Worm (Caenorhabditis elegans): ENCODE data around the gene R11.3.

The R11.3 gene

ce11 chrX:16189227-16189906 is 9.7 kb downstream of the R11.3 start, which contains the start of gene slc-25A21:
slc-25A21 (plus strand) TSS chrX:16189856.
- no peak for TF ChIP-seq mel-28 (tag; optimal IDR thresholded peaks at IDR 0.05; ENCODE audit: borderline replicate concordance)
- TF ChIP-seq Y67H2A.10 (GFP tag; conservative IDR thresholded peaks at IDR 0.05): no peak
- TF ChIP-seq egl-44 (GFP tag; IDR thresholded peaks at IDR 0.05): no peak
- TF ChIP-seq madf-6 (GFP tag; IDR thresholded peaks at IDR 0.05): no peak
- TF ChIP-seq aptf-2 (GFP tag; conservative IDR thresholded peaks at IDR 0.05): no peak

ce11 chrX:16184069-16184468 is 15.0 kb downstream of the R11.3 start, which contains the start of gene nlp-67:
nlp-67 (plus strand) TSS chrX:16184369.
- TF ChIP-seq zfh-2 (GFP tag; conservative IDR thresholded peaks at IDR 0.05): peak; percentile 24; the same call in 1 of the 2 replicates
- no peak for TF ChIP-seq ztf-26 (tag; optimal IDR thresholded peaks at IDR 0.05)

- TF ChIP-seq F57A8.1 (GFP tag; optimal IDR thresholded peaks at IDR 0.05) (no peak), F52B5.7 (tag; optimal IDR thresholded peaks at IDR 0.05) (no peak), ztf-22 (GFP tag; optimal IDR thresholded peaks at IDR 0.05) (no peak), lin-26 (GFP tag; IDR thresholded peaks at IDR 0.05) (no peak), Y56A3A.18 (GFP tag; IDR thresholded peaks at IDR 0.05) (no peak), ztf-28 (GFP tag; IDR thresholded peaks at IDR 0.05) (no peak), cebp-1 (GFP tag; IDR thresholded peaks at IDR 0.05) (no peak), cebp-1 (tag; optimal IDR thresholded peaks at IDR 0.05) (no peak), sdz-38 (tag; optimal IDR thresholded peaks at IDR 0.05) (no peak), pbrm-1 (GFP tag; IDR thresholded peaks at IDR 0.05) (no peak), dox-1 (GFP tag; IDR thresholded peaks at IDR 0.05) (no peak), nfyb-1 (GFP tag; IDR thresholded peaks at IDR 0.05) (no peak), F33H1.4 (GFP tag; IDR thresholded peaks at IDR 0.05) (no peak)
These were observed 26.2 kb downstream of the R11.3 start for ce11 chrX:16172863-16173262.

- TF ChIP-seq snpc-4 (GFP tag; optimal IDR thresholded peaks at IDR 0.05): no peak
- peak in 2 of 4 experiments; percentile 80 to 85 for TF ChIP-seq snpc-4 (tag; optimal IDR thresholded peaks at IDR 0.05)
- TF ChIP-seq egl-44 (GFP tag; IDR thresholded peaks at IDR 0.05): no peak
- 0 out of 2 replicates have a peak, but pooled peaks have one; percentile 21 for TF ChIP-seq pbrm-1 (GFP tag; IDR thresholded peaks at IDR 0.05)
- no peak for TF ChIP-seq nhr-179 (tag; optimal IDR thresholded peaks at IDR 0.05)
These were observed 32.1 kb downstream of the R11.3 start for ce11 chrX:16166994-16167393.

- TF ChIP-seq gei-17 (GFP tag; optimal IDR thresholded peaks at IDR 0.05) (no peak), nhr-80 (tag; optimal IDR thresholded peaks at IDR 0.05) (peak; percentile 48), ceh-100 (GFP tag; IDR thresholded peaks at IDR 0.05) (no peak), ZK185.1 (tag; optimal IDR thresholded peaks at IDR 0.05; ENCODE audit: poor library complexity, severe bottlenecking) (no peak)
These were observed 32.6 kb downstream of the R11.3 start for ce11 chrX:16166484-16166883.

ce11 chrX:16163402-16163801 is 35.6 kb downstream of the R11.3 start, which contains the start of gene F09C8.1:
F09C8.1 (minus strand) TSS chrX:16163524.
- peak; percentile 4 for TF ChIP-seq atf-7 (tag; optimal IDR thresholded peaks at IDR 0.05)
- no peak for TF ChIP-seq nhr-27 (tag; optimal IDR thresholded peaks at IDR 0.05)
- no peak for TF ChIP-seq lin-54 (GFP tag; optimal IDR thresholded peaks at IDR 0.05)
- no peak for TF ChIP-seq ceh-79 (tag; optimal IDR thresholded peaks at IDR 0.05)
- peak; percentile 38 for TF ChIP-seq pha-4 (tag; optimal IDR thresholded peaks at IDR 0.05)
- TF ChIP-seq die-1 (tag; optimal IDR thresholded peaks at IDR 0.05): no peak
- TF ChIP-seq nhr-80 (tag; optimal IDR thresholded peaks at IDR 0.05): peak; percentile 91
- TF ChIP-seq ets-4 (GFP tag; optimal IDR thresholded peaks at IDR 0.05): peak; percentile 29

Data from whole organism, young adult.